Worm (Caenorhabditis elegans) whole organism, L3 larva: ENCODE data around the gene F47B8.2.
A peak's percentile ranks its signal among the peaks of the same experiment; 100 is the strongest.

Experiments used
- R02D3.7 ChIP-seq: fragments of 150-350 bp; optimal IDR thresholded peaks from 2 replicates; lab custom pipeline; 2014; ENCODE audit warnings: missing biosample characterization, missing genetic modification characterization
- ZK546.5 ChIP-seq: sonication (generic microtip); optimal IDR thresholded peaks from 2 replicates; lab custom pipeline; 2017; ENCODE audit warnings: missing biosample characterization, missing genetic modification characterization
- aly-2 ChIP-seq: fragments of 150-350 bp; optimal IDR thresholded peaks from 2 replicates; lab custom pipeline; 2014; ENCODE audit warnings: missing biosample characterization, missing genetic modification characterization
- ama-1 ChIP-seq: fragments of 150-350 bp; optimal IDR thresholded peaks from 2 replicates; lab custom pipeline; 2018
- ceh-16 ChIP-seq: sonication (generic microtip); optimal IDR thresholded peaks from 2 replicates; lab custom pipeline; 2017; ENCODE audit warnings: missing biosample characterization, missing genetic modification characterization
- ceh-28 ChIP-seq: fragments of 150-350 bp; optimal IDR thresholded peaks from 2 replicates; lab custom pipeline; 2014; ENCODE audit warnings: missing biosample characterization, missing genetic modification reagents, missing genetic modification characterization
- ceh-82 ChIP-seq: fragments of 150-350 bp; optimal IDR thresholded peaks from 2 replicates; lab custom pipeline; 2014; ENCODE audit warnings: missing biosample characterization, missing genetic modification characterization
- ceh-9 ChIP-seq: sonication (generic microtip); optimal IDR thresholded peaks from 2 replicates; lab custom pipeline; 2018; ENCODE audit warnings: missing biosample characterization, missing genetic modification characterization
- daf-12 ChIP-seq: fragments of 150-350 bp; optimal IDR thresholded peaks from 2 replicates; lab custom pipeline; 2014; ENCODE audit warnings: missing biosample characterization, missing genetic modification reagents, missing genetic modification characterization
- egl-27 ChIP-seq: sonication (generic microtip); optimal IDR thresholded peaks from 4 replicates; lab custom pipeline; 2017; ENCODE audit warnings: missing biosample characterization, missing genetic modification reagents, missing genetic modification characterization
- egl-5 ChIP-seq: fragments of 150-350 bp; optimal IDR thresholded peaks from 2 replicates; lab custom pipeline; 2017; ENCODE audit warnings: missing biosample characterization, missing genetic modification reagents, missing genetic modification characterization, inconsistent platforms
- elt-1 ChIP-seq: fragments of 150-350 bp; optimal IDR thresholded peaks from 2 replicates; lab custom pipeline; 2014; ENCODE audit warnings: missing biosample characterization, missing genetic modification characterization
- elt-2 ChIP-seq: sonication (generic microtip); optimal IDR thresholded peaks from 2 replicates; lab custom pipeline; 2016; ENCODE audit warnings: missing genetic modification reagents, mild to moderate bottlenecking, missing genetic modification characterization, missing compliant biosample characterization
- elt-3 ChIP-seq, 3 experiments: fragments of 150-350 bp in 1 of 3; sonication (generic microtip) in 2 of 3; optimal IDR thresholded peaks; 2 replicates in 2 of 3; 4 replicates in 1 of 3; lab custom pipeline; 2014 to 2017; ENCODE audit warnings: missing biosample characterization in 3 of 3, missing genetic modification characterization in 3 of 3
- eor-1 ChIP-seq, 2 experiments: fragments of 150-350 bp; optimal IDR thresholded peaks; 2 replicates each; lab custom pipeline; 2014 to 2018; ENCODE audit warnings: missing biosample characterization in 2 of 2, missing genetic modification characterization in 2 of 2
- fkh-10 ChIP-seq: sonication (generic microtip); optimal IDR thresholded peaks from 2 replicates; lab custom pipeline; 2017; ENCODE audit warnings: missing biosample characterization, missing genetic modification reagents, missing genetic modification characterization
- fkh-2 ChIP-seq: fragments of 150-350 bp; optimal IDR thresholded peaks from 2 replicates; lab custom pipeline; 2014; ENCODE audit warnings: missing biosample characterization, missing genetic modification reagents, missing genetic modification characterization
- fos-1 ChIP-seq: fragments of 150-350 bp; optimal IDR thresholded peaks from 2 replicates; lab custom pipeline; 2014; ENCODE audit warnings: missing biosample characterization, missing genetic modification characterization
- hmg-11 ChIP-seq: sonication (generic microtip); optimal IDR thresholded peaks from 2 replicates; lab custom pipeline; 2016; ENCODE audit warnings: missing genetic modification characterization, missing compliant biosample characterization
- jun-1 ChIP-seq: fragments of 150-350 bp; optimal IDR thresholded peaks from 2 replicates; lab custom pipeline; 2014; ENCODE audit warnings: missing biosample characterization, missing genetic modification reagents, missing genetic modification characterization
- lin-15B ChIP-seq: fragments of 150-350 bp; optimal IDR thresholded peaks from 2 replicates; lab custom pipeline; 2014; ENCODE audit warnings: missing biosample characterization, missing genetic modification characterization
- lin-39 ChIP-seq: fragments of 150-350 bp; optimal IDR thresholded peaks from 2 replicates; lab custom pipeline; 2018; ENCODE audit warnings: missing biosample characterization, missing genetic modification reagents, missing genetic modification characterization
- lsy-12 ChIP-seq: sonication (generic microtip); optimal IDR thresholded peaks from 2 replicates; lab custom pipeline; 2016; ENCODE audit warnings: mild to moderate bottlenecking, missing genetic modification characterization, missing compliant biosample characterization
- mdl-1 ChIP-seq: fragments of 150-350 bp; optimal IDR thresholded peaks from 2 replicates; lab custom pipeline; 2014; ENCODE audit warnings: missing biosample characterization, missing genetic modification characterization
- mml-1 ChIP-seq: fragments of 150-350 bp; sonication (generic microtip); optimal IDR thresholded peaks from 3 replicates; lab custom pipeline; 2014; ENCODE audit warnings: missing biosample characterization, missing genetic modification characterization
- nfya-1 ChIP-seq: sonication (generic microtip); optimal IDR thresholded peaks from 2 replicates; lab custom pipeline; 2017; ENCODE audit warnings: missing genetic modification characterization, mild to moderate bottlenecking, missing compliant biosample characterization, antibody characterized with exemption, moderate library complexity; ENCODE audit not compliant: insufficient read depth
- nhr-11 ChIP-seq: fragments of 150-350 bp; optimal IDR thresholded peaks from 2 replicates; lab custom pipeline; 2014; ENCODE audit warnings: missing biosample characterization, missing genetic modification characterization
- nhr-12 ChIP-seq: fragments of 150-350 bp; optimal IDR thresholded peaks from 2 replicates; lab custom pipeline; 2014; ENCODE audit warnings: missing biosample characterization, missing genetic modification characterization
- nhr-23 ChIP-seq: fragments of 150-350 bp; optimal IDR thresholded peaks from 2 replicates; lab custom pipeline; 2014; ENCODE audit warnings: missing biosample characterization, missing genetic modification reagents, missing genetic modification characterization
- nhr-237 ChIP-seq: fragments of 150-350 bp; optimal IDR thresholded peaks from 2 replicates; lab custom pipeline; 2014; ENCODE audit warnings: missing biosample characterization, missing genetic modification characterization
- nhr-25 ChIP-seq: sonication (generic microtip); optimal IDR thresholded peaks from 2 replicates; lab custom pipeline; 2017; ENCODE audit warnings: missing biosample characterization, missing genetic modification characterization
- nhr-28 ChIP-seq: fragments of 150-350 bp; optimal IDR thresholded peaks from 2 replicates; lab custom pipeline; 2014; ENCODE audit warnings: missing biosample characterization, missing genetic modification characterization
- nhr-43 ChIP-seq: sonication (generic microtip); optimal IDR thresholded peaks from 2 replicates; lab custom pipeline; 2016; ENCODE audit warnings: mild to moderate bottlenecking, missing genetic modification characterization, missing compliant biosample characterization; ENCODE audit not compliant: poor library complexity, severe bottlenecking
- nhr-67 ChIP-seq: fragments of 150-350 bp; optimal IDR thresholded peaks from 2 replicates; lab custom pipeline; 2014; ENCODE audit warnings: missing biosample characterization, missing genetic modification characterization
- nhr-76 ChIP-seq: fragments of 150-350 bp; sonication (generic microtip); optimal IDR thresholded peaks from 5 replicates; lab custom pipeline; 2014; ENCODE audit warnings: missing biosample characterization, missing genetic modification characterization
- nhr-77 ChIP-seq: fragments of 150-350 bp; optimal IDR thresholded peaks from 2 replicates; lab custom pipeline; 2014; ENCODE audit warnings: missing biosample characterization, missing genetic modification characterization
- pha-4 ChIP-seq: fragments of 150-350 bp; optimal IDR thresholded peaks from 2 replicates; lab custom pipeline; 2014; ENCODE audit warnings: missing biosample characterization, missing genetic modification reagents, missing genetic modification characterization
- pqm-1 ChIP-seq: fragments of 150-350 bp; optimal IDR thresholded peaks from 2 replicates; lab custom pipeline; 2017; ENCODE audit warnings: missing biosample characterization, missing genetic modification characterization, inconsistent platforms
- sea-2 ChIP-seq: fragments of 150-350 bp; sonication (generic microtip); optimal IDR thresholded peaks from 4 replicates; lab custom pipeline; 2014; ENCODE audit warnings: missing biosample characterization, missing genetic modification reagents, missing genetic modification characterization
- skn-1 ChIP-seq: fragments of 150-350 bp; optimal IDR thresholded peaks from 2 replicates; lab custom pipeline; 2014; ENCODE audit warnings: missing biosample characterization, missing genetic modification characterization
- snpc-4 ChIP-seq: fragments of 150-350 bp; optimal IDR thresholded peaks from 2 replicates; lab custom pipeline; 2014; ENCODE audit warnings: missing biosample characterization, missing genetic modification characterization
- tbx-2 ChIP-seq: sonication (generic microtip); optimal IDR thresholded peaks from 2 replicates; lab custom pipeline; 2016; ENCODE audit warnings: mild to moderate bottlenecking, missing genetic modification characterization, missing compliant biosample characterization
- unc-39 ChIP-seq: sonication (generic microtip); optimal IDR thresholded peaks from 4 replicates; lab custom pipeline; 2017; ENCODE audit warnings: missing biosample characterization, missing genetic modification characterization
- unc-62 ChIP-seq: fragments of 150-350 bp; sonication (generic microtip); optimal IDR thresholded peaks from 4 replicates; lab custom pipeline; 2014; ENCODE audit warnings: missing biosample characterization, missing genetic modification reagents, missing genetic modification characterization
- zag-1 ChIP-seq: fragments of 150-350 bp; optimal IDR thresholded peaks from 2 replicates; lab custom pipeline; 2014; ENCODE audit warnings: missing biosample characterization, missing genetic modification characterization
- ztf-11 ChIP-seq: fragments of 150-350 bp; optimal IDR thresholded peaks from 2 replicates; lab custom pipeline; 2014; ENCODE audit warnings: missing biosample characterization, missing genetic modification characterization
- ztf-4 ChIP-seq: fragments of 150-350 bp; optimal IDR thresholded peaks from 2 replicates; lab custom pipeline; 2014; ENCODE audit warnings: missing biosample characterization, missing genetic modification characterization

Gene F47B8.2

DNA sequence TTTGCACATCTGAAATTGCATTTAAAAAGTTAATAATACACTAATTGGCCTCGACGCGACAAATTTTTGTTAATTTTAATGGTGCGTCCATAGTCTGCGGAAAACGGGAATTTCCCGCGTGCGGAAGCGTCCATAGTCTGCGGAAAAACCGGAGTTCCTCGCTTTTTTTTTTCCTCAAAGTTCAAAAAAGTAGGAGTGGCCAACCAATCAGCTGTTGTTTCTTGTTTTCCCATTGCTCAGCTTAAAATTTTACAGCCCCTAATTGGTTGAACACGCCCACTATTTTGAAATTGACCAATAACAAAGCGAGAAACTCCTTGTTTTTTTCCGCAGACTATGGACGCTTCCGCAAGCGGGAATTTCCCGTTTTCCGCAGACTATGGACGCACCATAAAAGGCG, 40.9 kb upstream of the F47B8.2 start:
- peak; percentile 86 for TF ChIP-seq nfya-1 (tag; lab: Kevin White, UChicago)

DNA sequence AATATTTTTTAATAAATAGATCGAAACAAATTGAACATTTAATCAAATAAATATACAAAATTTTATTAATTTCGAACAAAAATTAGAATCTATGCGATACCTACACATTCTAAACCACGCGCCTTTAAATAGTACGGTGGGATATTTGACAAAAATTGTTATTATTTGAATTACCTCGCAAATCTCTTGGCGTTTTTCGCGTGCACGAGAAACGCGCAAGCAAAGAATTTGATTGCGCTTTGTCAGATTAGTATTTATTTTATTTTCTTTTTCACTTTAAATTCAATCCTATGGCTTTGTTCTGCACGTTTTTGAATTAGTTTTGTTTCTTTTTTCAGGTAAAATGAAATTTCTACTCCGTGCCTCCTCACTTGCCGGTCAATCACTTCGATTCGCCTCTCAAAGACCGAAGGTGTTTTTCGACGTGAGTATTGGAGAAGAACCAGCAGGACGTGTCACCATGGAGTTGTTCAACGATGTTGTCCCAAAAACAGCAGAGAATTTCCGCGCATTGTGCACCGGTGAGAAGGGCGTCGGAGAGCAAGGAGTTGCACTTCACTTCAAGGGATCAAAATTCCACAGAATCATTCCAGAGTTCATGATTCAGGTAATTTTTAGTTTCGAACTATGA, 39.4 kb upstream of the F47B8.2 start, which contains the start of gene cyn-1:
TSS of gene cyn-1 (plus strand) at position 339 of the 631 bp plus-strand sequence.
- TF ChIP-seq nhr-11 (tag; lab: Kevin White, UChicago) (no peak), unc-62 (GFP tag; lab: Kevin White, UChicago) (no peak), hmg-11 (tag; lab: Kevin White, UChicago) (peak; percentile 41), fkh-2 (tag; lab: Kevin White, UChicago) (no peak), lsy-12 (tag; lab: Kevin White, UChicago) (peak; percentile 77), nhr-28 (tag; lab: Kevin White, UChicago) (no peak), eor-1 (tag; optimal IDR thresholded peaks at IDR 0.05; lab: Kevin White, UChicago) (no peak), ceh-16 (no peak), ceh-82 (peak; percentile 26), sea-2 (GFP tag; lab: Kevin White, UChicago) (no peak), egl-27 (tag; lab: Kevin White, UChicago) (no peak), aly-2 (tag; lab: Kevin White, UChicago) (no peak), mdl-1 (no peak), fkh-10 (GFP tag; lab: Kevin White, UChicago) (peak; percentile 38), nhr-43 (tag; lab: Kevin White, UChicago) (peak; percentile 76), nhr-25 (tag; lab: Kevin White, UChicago) (peak; percentile 35), skn-1 (tag; lab: Kevin White, UChicago) (no peak), egl-5 (tag; lab: Kevin White, UChicago) (peak; percentile 87), nhr-237 (no peak), lin-15B (tag; lab: Kevin White, UChicago) (peak; percentile 88), nhr-12 (no peak), nhr-23 (tag; lab: Kevin White, UChicago) (peak; percentile 91), ZK546.5 (tag; lab: Kevin White, UChicago) (no peak), ztf-11 (tag; lab: Kevin White, UChicago) (no peak), zag-1 (tag; lab: Kevin White, UChicago) (no peak), daf-12 (tag; lab: Kevin White, UChicago) (no peak), ceh-9 (tag; lab: Kevin White, UChicago) (no peak), elt-1 (tag; lab: Kevin White, UChicago) (no peak), tbx-2 (tag; lab: Kevin White, UChicago) (peak; percentile 69), elt-2 (tag; lab: Kevin White, UChicago) (peak; percentile 40), unc-39 (tag; lab: Kevin White, UChicago) (no peak), R02D3.7 (tag; lab: Kevin White, UChicago) (peak; percentile 72), mml-1 (tag; lab: Kevin White, UChicago) (no peak), elt-3 (tag; optimal IDR thresholded peaks at IDR 0.05; lab: Kevin White, UChicago) (no peak), nhr-76 (no peak), ama-1 (no peak), nfya-1 (tag; lab: Kevin White, UChicago) (peak; percentile 94), snpc-4 (tag; lab: Kevin White, UChicago) (peak; percentile 86), ztf-4 (tag; lab: Kevin White, UChicago) (no peak), jun-1 (tag; lab: Kevin White, UChicago) (peak; percentile 77), nhr-77 (tag; lab: Kevin White, UChicago) (peak; percentile 14), nhr-67 (tag; lab: Kevin White, UChicago) (no peak), fos-1 (tag; lab: Kevin White, UChicago) (no peak), pha-4 (peak; percentile 93), pqm-1 (tag; lab: Kevin White, UChicago) (no peak), lin-39 (tag; lab: Kevin White, UChicago) (peak; percentile 28), ceh-28 (peak; percentile 68)
